Fruit fly (Drosophila melanogaster) S2 (cell line): Measurements from ENCODE around the gene CG33796.

Experiments used
- CG8478 ChIP-seq: fragments of >200 bp; optimal IDR thresholded peaks from 2 replicates; lab custom pipeline; 2018
- CTCF ChIP-seq, 2 experiments: fragments of >200 bp; optimal IDR thresholded peaks; 2 replicates each; lab custom pipeline; 2018

dm6 chr3L:16145931-16146538, 23.9 kb downstream of the CG33796 start:
- TF ChIP-seq CTCF (optimal IDR thresholded peaks at IDR 0.05; lab: Kevin White, UChicago) (no peak), CG8478 (no peak)
